Fruit fly (Drosophila melanogaster): ENCODE data around the gene CG14294.

Gene CG14294

DNA sequence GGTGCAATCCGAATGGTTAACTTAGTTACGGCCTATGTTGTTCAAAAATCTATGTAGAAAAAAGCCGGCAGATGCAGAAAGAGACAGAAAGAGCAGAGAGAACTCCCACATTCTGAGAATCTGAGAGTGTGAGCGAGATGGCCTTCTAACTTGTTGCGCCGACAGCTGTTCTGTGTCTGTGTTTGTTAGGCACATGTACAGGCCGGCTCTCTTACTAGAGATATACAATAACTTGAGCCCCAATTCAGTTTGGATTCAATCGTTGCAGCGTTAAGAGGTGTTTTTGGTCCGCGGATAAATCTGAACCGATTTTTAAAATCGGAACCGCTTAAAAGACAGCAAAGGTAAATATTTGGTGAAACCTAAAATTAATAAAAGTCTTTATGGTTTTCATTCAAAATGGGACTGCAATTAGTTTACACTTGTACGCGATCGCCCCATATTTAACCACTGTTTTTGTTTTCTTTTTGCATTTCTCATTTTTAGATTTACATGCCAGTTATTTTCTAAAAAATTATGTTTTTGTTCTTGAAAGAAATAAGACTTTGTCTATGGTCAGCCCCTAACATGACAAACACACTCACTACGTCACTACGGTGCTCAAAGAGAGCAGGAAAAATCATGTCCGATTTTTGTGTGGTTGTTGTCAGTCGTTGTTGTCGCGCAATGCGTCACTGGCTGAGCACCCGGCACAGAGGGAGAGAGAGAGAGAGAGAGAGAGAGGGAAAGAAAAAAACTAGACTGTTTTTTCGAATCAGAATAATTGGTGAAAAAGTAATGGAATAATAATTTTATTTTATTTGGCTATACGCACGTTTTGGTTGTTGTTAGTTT lies 22.0 kb upstream of the CG14294 start (continued):
- TF ChIP-seq CG8388 (GFP tag; optimal IDR thresholded peaks at IDR 0.05) (no peak), CG34376 (GFP tag; optimal IDR thresholded peaks at IDR 0.05) (no peak), CG3407 (GFP tag; optimal IDR thresholded peaks at IDR 0.05) (no peak), CG3281 (GFP tag; optimal IDR thresholded peaks at IDR 0.05) (no peak), Xrp1 (GFP tag; IDR thresholded peaks at IDR 0.05) (0 out of 2 replicates have a peak, but pooled peaks have one; percentile 5), CG10321 (GFP tag; IDR thresholded peaks at IDR 0.05) (peak; percentile 94), CG18599 (GFP tag; optimal IDR thresholded peaks at IDR 0.05) (no peak), CG3163 (GFP tag; optimal IDR thresholded peaks at IDR 0.05) (peak; percentile 53), Myb (GFP tag; optimal IDR thresholded peaks at IDR 0.05) (no peak), kah (GFP tag; optimal IDR thresholded peaks at IDR 0.05) (peak; percentile 53), CG11093 (GFP tag; IDR thresholded peaks at IDR 0.05) (no peak), Nf-YB (GFP tag; optimal IDR thresholded peaks at IDR 0.05) (peak; percentile 88), psq (GFP tag; optimal IDR thresholded peaks at IDR 0.05) (no peak), Mes4 (GFP tag; optimal IDR thresholded peaks at IDR 0.05) (no peak), ro (GFP tag; IDR thresholded peaks at IDR 0.05) (no peak), hth (optimal IDR thresholded peaks at IDR 0.05) (no peak), CG7556 (GFP tag; optimal IDR thresholded peaks at IDR 0.05) (no peak), CG18476 (GFP tag; optimal IDR thresholded peaks at IDR 0.05) (no peak), seq (GFP tag; IDR thresholded peaks at IDR 0.05) (no peak), CG17568 (GFP tag; optimal IDR thresholded peaks at IDR 0.05) (no peak), CG32772 (GFP tag; IDR thresholded peaks at IDR 0.05) (no peak), CG2889 (GFP tag; IDR thresholded peaks at IDR 0.05) (no peak), Side (GFP tag; optimal IDR thresholded peaks at IDR 0.05) (no peak), mld (GFP tag; IDR thresholded peaks at IDR 0.05; ENCODE audit: partially characterized antibody) (no peak), CG6765 (GFP tag; optimal IDR thresholded peaks at IDR 0.05) (no peak), trh (GFP tag; optimal IDR thresholded peaks at IDR 0.05) (no peak), zen (tag; optimal IDR thresholded peaks at IDR 0.05) (no peak), Taf1 (GFP tag; IDR thresholded peaks at IDR 0.05) (no peak), CG6254 (GFP tag; optimal IDR thresholded peaks at IDR 0.05) (no peak), ems (GFP tag; optimal IDR thresholded peaks at IDR 0.05) (no peak), CG13894 (tag; optimal IDR thresholded peaks at IDR 0.05) (no peak), sima (GFP tag; optimal IDR thresholded peaks at IDR 0.05) (no peak), CG10147 (GFP tag; optimal IDR thresholded peaks at IDR 0.05) (no peak), HLH3B (GFP tag; IDR thresholded peaks at IDR 0.05) (no peak), Mad (GFP tag; optimal IDR thresholded peaks at IDR 0.05) (no peak), scrt (GFP tag; optimal IDR thresholded peaks at IDR 0.05) (peak; percentile 69), Dp (GFP tag; optimal IDR thresholded peaks at IDR 0.05) (no peak), CG17186 (GFP tag; optimal IDR thresholded peaks at IDR 0.05) (no peak), z (GFP tag; IDR thresholded peaks at IDR 0.05) (peak; percentile 39; the same call in 1 of the 3 replicates), wek (GFP tag; optimal IDR thresholded peaks at IDR 0.05) (no peak), hkb (optimal IDR thresholded peaks at IDR 0.05) (no peak), hkb (GFP tag; IDR thresholded peaks at IDR 0.05) (no peak), inv (GFP tag; IDR thresholded peaks at IDR 0.05; ENCODE audit: partially characterized antibody) (no peak), pb (GFP tag; optimal IDR thresholded peaks at IDR 0.05) (no peak), CG14710 (tag; optimal IDR thresholded peaks at IDR 0.05) (no peak), CG14965 (GFP tag; optimal IDR thresholded peaks at IDR 0.05; ENCODE audit: borderline replicate concordance) (no peak), da (GFP tag; optimal IDR thresholded peaks at IDR 0.05) (peak; percentile 50), CG6813 (GFP tag; optimal IDR thresholded peaks at IDR 0.05) (no peak), Med (GFP tag) (peak; percentile 70), pita (GFP tag; optimal IDR thresholded peaks at IDR 0.05) (no peak)

Data from whole organism, embryonic.